Fruit fly (Drosophila melanogaster) Kc167 (cell line): ENCODE results near the gene Pgant4.

Experiments
- Myc ChIP-seq: fragments of >200 bp; optimal IDR thresholded peaks from 2 replicates; lab custom pipeline; 2017; ENCODE audit warnings: missing external identifiers
- h ChIP-seq: fragments of >200 bp; optimal IDR thresholded peaks from 3 replicates; lab custom pipeline; 2018; ENCODE audit warnings: missing external identifiers
- insv ChIP-seq: fragments of >200 bp; optimal IDR thresholded peaks from 3 replicates; lab custom pipeline; 2018; ENCODE audit warnings: missing external identifiers
- psq ChIP-seq: fragments of >200 bp; optimal IDR thresholded peaks from 2 replicates; lab custom pipeline; 2017; ENCODE audit warnings: missing external identifiers

- no peak for TF ChIP-seq insv
- TF ChIP-seq h (lab: Kevin White, UChicago), result no peak
- TF ChIP-seq psq (lab: Kevin White, UChicago), result no peak
- no peak for TF ChIP-seq Myc (lab: Kevin White, UChicago)
These were observed 10.6 kb upstream of the Pgant4 start, which contains the start of gene CG3246 for dm6 chr2L:3461760-3462159.
